Fruit fly (Drosophila melanogaster): ENCODE data around the gene Septin2.
A peak's percentile ranks its signal among the peaks of the same experiment; 100 is the strongest.

Gene Septin2

DNA sequence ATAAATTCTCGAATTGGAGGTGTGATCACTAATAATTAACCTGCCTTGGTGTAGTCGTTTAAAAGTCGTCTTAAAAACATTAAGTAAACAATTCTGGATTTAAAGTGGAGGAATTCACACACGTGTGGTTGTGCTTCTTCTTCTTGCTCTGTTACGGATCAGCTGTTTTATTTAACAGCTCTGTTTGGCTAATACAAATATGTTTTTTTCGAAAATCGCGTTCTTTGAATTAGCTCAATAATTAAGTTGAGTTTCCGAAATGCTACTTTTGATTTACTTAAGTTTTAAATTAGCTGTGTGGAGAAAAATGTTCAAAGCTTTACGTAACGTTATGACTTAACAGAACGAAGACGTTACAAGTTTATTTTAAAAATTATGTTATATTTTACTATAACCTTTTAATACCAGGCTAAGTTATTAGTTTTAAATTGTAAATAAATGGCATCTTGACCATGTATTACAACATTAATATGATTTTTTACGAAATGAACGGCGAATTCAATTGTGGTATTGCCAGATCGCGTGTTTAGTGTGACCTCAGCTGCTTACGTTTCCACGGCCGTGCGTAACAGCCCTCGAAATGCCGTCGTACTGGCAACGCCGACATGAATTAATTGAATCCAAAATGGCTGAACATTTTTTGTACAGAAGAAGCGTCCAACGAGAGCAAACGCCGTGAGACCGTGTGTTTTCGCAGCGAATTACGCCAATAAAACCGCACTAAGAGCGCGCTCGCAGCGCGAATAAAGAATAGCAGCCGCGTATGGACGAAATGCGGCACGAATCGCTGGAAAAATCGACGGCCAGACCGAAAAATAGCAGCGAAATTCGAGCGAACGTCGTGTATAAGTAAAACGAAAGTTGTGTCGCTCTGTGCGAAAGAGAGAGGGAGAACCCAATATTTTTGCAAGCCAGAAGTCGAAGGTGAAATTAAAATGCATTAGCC is 4.6 kb upstream of the Septin2 start, which contains the start of the genes Pus1 and bon (continued):
- TF ChIP-seq sd (tag; optimal IDR thresholded peaks at IDR 0.05) = peak; percentile 68
- no peak for TF ChIP-seq CG12236 (GFP tag; optimal IDR thresholded peaks at IDR 0.05)
- TF ChIP-seq CG6689 (GFP tag; IDR thresholded peaks at IDR 0.05) = no peak
- TF ChIP-seq Atf6 (GFP tag; IDR thresholded peaks at IDR 0.05) = 0 out of 2 replicates have a peak, but pooled peaks have one; percentile 10
- TF ChIP-seq CG12391 (tag; optimal IDR thresholded peaks at IDR 0.05) = peak; percentile 23
- TF ChIP-seq sob (GFP tag; IDR thresholded peaks at IDR 0.05) = peak; percentile 22; the same call in 1 of the 2 replicates
- TF ChIP-seq zfh2 (GFP tag; optimal IDR thresholded peaks at IDR 0.05) = peak; percentile 17
- TF ChIP-seq CG12942 (GFP tag; optimal IDR thresholded peaks at IDR 0.05) = no peak
- TF ChIP-seq CG9437 (GFP tag; optimal IDR thresholded peaks at IDR 0.05) = peak; percentile 100
- peak; percentile 74 for TF ChIP-seq zen (tag; optimal IDR thresholded peaks at IDR 0.05)
- peak; percentile 53 for TF ChIP-seq CG1832 (GFP tag; optimal IDR thresholded peaks at IDR 0.05)
- no peak for TF ChIP-seq CG31365 (tag; optimal IDR thresholded peaks at IDR 0.05)
- no peak for TF ChIP-seq CG1602 (GFP tag; optimal IDR thresholded peaks at IDR 0.05)
- TF ChIP-seq rib (GFP tag; IDR thresholded peaks at IDR 0.05) = peak; percentile 48; the same call in 1 of the 2 replicates
- TF ChIP-seq bsh (GFP tag; optimal IDR thresholded peaks at IDR 0.05) = peak; percentile 2 to 7
- TF ChIP-seq CHES-1-like (GFP tag; optimal IDR thresholded peaks at IDR 0.05) = peak; percentile 64
- TF ChIP-seq CG5953 (GFP tag; IDR thresholded peaks at IDR 0.05) = 0 out of 2 replicates have a peak, but pooled peaks have one; percentile 26
- TF ChIP-seq Ptx1 (GFP tag; IDR thresholded peaks at IDR 0.05) = no peak
- no peak for TF ChIP-seq klu (GFP tag; IDR thresholded peaks at IDR 0.05)
- TF ChIP-seq ftz-f1 (GFP tag; optimal IDR thresholded peaks at IDR 0.05) = peak; percentile 85
- peak; percentile 63 for TF ChIP-seq Deaf1 (tag; optimal IDR thresholded peaks at IDR 0.05)
- TF ChIP-seq sug (tag; optimal IDR thresholded peaks at IDR 0.05) = peak; percentile 47
- peak; percentile 43 for TF ChIP-seq Hsf (GFP tag; optimal IDR thresholded peaks at IDR 0.05)
- TF ChIP-seq trem (tag; optimal IDR thresholded peaks at IDR 0.05) = peak; percentile 51
- no peak for TF ChIP-seq fd102C (GFP tag; optimal IDR thresholded peaks at IDR 0.05)
- no peak for TF ChIP-seq pan (optimal IDR thresholded peaks at IDR 0.05)
- peak in 1 of 2 experiments; percentile 5 for TF ChIP-seq pan (GFP tag; optimal IDR thresholded peaks at IDR 0.05 in 1 of 2, IDR thresholded peaks at IDR 0.05 in 1 of 2)
- TF ChIP-seq Med (GFP tag) = peak; percentile 87
- no peak for TF ChIP-seq CG31388 (GFP tag; optimal IDR thresholded peaks at IDR 0.05)
- TF ChIP-seq Ssrp (tag; optimal IDR thresholded peaks at IDR 0.05) = no peak
- TF ChIP-seq MBD-R2 (GFP tag; IDR thresholded peaks at IDR 0.05) = 0 out of 2 replicates have a peak, but pooled peaks have one; percentile 34
- peak; percentile 22 for TF ChIP-seq bab2 (GFP tag; optimal IDR thresholded peaks at IDR 0.05)
- TF ChIP-seq Ets65A (GFP tag) = peak; percentile 51
- peak; percentile 79 for TF ChIP-seq CG14710 (tag; optimal IDR thresholded peaks at IDR 0.05)
- peak; percentile 36 for TF ChIP-seq CG8924 (tag; optimal IDR thresholded peaks at IDR 0.05)
- peak; percentile 15 for TF ChIP-seq Hmr (GFP tag; optimal IDR thresholded peaks at IDR 0.05)
- no peak for TF ChIP-seq prd (optimal IDR thresholded peaks at IDR 0.05)
- peak; percentile 12; the same call in 1 of the 3 replicates for TF ChIP-seq prd (GFP tag; IDR thresholded peaks at IDR 0.05)
- TF ChIP-seq CG15269 (tag; optimal IDR thresholded peaks at IDR 0.05) = peak; percentile 5
- TF ChIP-seq phol (tag; optimal IDR thresholded peaks at IDR 0.05) = peak; percentile 99
- TF ChIP-seq sens (GFP tag) = peak; percentile 89
- peak; percentile 82 for TF ChIP-seq CG15514 (GFP tag; optimal IDR thresholded peaks at IDR 0.05)
- TF ChIP-seq chn (GFP tag; optimal IDR thresholded peaks at IDR 0.05) = peak; percentile 5
- TF ChIP-seq pho (GFP tag; optimal IDR thresholded peaks at IDR 0.05) = peak; percentile 31
- peak; percentile 86 for TF ChIP-seq CG12659 (GFP tag; optimal IDR thresholded peaks at IDR 0.05)
- no peak for TF ChIP-seq so (GFP tag; IDR thresholded peaks at IDR 0.05)
- TF ChIP-seq bigmax (GFP tag; optimal IDR thresholded peaks at IDR 0.05) = no peak
- 0 out of 3 replicates have a peak, but pooled peaks have one; percentile 30 for TF ChIP-seq Opbp (GFP tag; IDR thresholded peaks at IDR 0.05; ENCODE audit: partially characterized antibody)
- TF ChIP-seq CG9727 (GFP tag; optimal IDR thresholded peaks at IDR 0.05) = no peak
